Fruit fly (Drosophila melanogaster) whole organism, embryonic: ENCODE measurements around the gene CG14043.

Source experiments
- Abd-B ChIP-seq: fragments of 200-800 bp; sonication (Bioruptor generic); optimal IDR thresholded peaks from 2 replicates; lab custom pipeline; 2018; ENCODE audit warnings: missing biosample characterization, mild to moderate bottlenecking, missing genetic modification characterization, moderate library complexity
- Aef1 ChIP-seq: fragments of 200-800 bp; sonication (Bioruptor generic); IDR thresholded peaks from 3 replicates; pipeline ENCODE4 v1.3.6; 2022; ENCODE audit warnings: missing biosample characterization, missing genetic modification characterization
- Bgb ChIP-seq: fragments of 200-800 bp; sonication (Bioruptor generic); IDR thresholded peaks from 2 replicates; pipeline ENCODE4 v1.3.6; 2022; ENCODE audit warnings: missing biosample characterization, missing genetic modification characterization; ENCODE audit not compliant: partially characterized antibody
- CG10462 ChIP-seq: fragments of 200-800 bp; sonication (Bioruptor generic); optimal IDR thresholded peaks from 2 replicates; lab custom pipeline; 2016; ENCODE audit warnings: missing biosample characterization, missing genetic modification characterization
- CG1233 ChIP-seq: fragments of 200-800 bp; sonication (Bioruptor generic); optimal IDR thresholded peaks from 4 replicates; lab custom pipeline; 2018; ENCODE audit warnings: missing biosample characterization, mild to moderate bottlenecking, missing genetic modification characterization
- CG14860 ChIP-seq: fragments of 200-800 bp; sonication (Bioruptor generic); IDR thresholded peaks from 3 replicates; pipeline ENCODE4 v1.3.6; 2022; ENCODE audit warnings: missing biosample characterization, missing genetic modification characterization; ENCODE audit not compliant: partially characterized antibody
- CG15269 ChIP-seq: fragments of 200-800 bp; sonication (Bioruptor generic); optimal IDR thresholded peaks from 2 replicates; lab custom pipeline; 2018; ENCODE audit warnings: missing biosample characterization, mild to moderate bottlenecking, missing genetic modification characterization, moderate library complexity
- CG15514 ChIP-seq: fragments of 200-800 bp; sonication (Bioruptor generic); optimal IDR thresholded peaks from 3 replicates; lab custom pipeline; 2017; ENCODE audit warnings: missing biosample characterization, missing genetic modification characterization, mild to moderate bottlenecking, moderate library complexity, missing genetic modification reagents
- CG17361 ChIP-seq: fragments of 200-800 bp; sonication (Bioruptor generic); IDR thresholded peaks from 3 replicates; pipeline ENCODE4 v1.3.6; 2022; ENCODE audit warnings: missing biosample characterization, missing genetic modification characterization
- CG17912 ChIP-seq: fragments of 200-800 bp; sonication (Bioruptor generic); optimal IDR thresholded peaks from 2 replicates; lab custom pipeline; 2018; ENCODE audit warnings: missing biosample characterization, mild to moderate bottlenecking, missing genetic modification characterization
- CG2199 ChIP-seq: fragments of 200-800 bp; sonication (Bioruptor generic); IDR thresholded peaks from 3 replicates; pipeline ENCODE4 v1.3.6; 2022; ENCODE audit warnings: missing biosample characterization, missing genetic modification characterization
- CG2889 ChIP-seq: fragments of 200-800 bp; sonication (Bioruptor generic); IDR thresholded peaks from 3 replicates; pipeline ENCODE4 v1.3.6; 2022; ENCODE audit warnings: missing biosample characterization, missing genetic modification characterization
- CG31365 ChIP-seq: fragments of 200-800 bp; sonication (Bioruptor generic); optimal IDR thresholded peaks from 2 replicates; lab custom pipeline; 2018; ENCODE audit warnings: missing biosample characterization, mild to moderate bottlenecking, missing genetic modification characterization
- CG32532 ChIP-seq: fragments of 200-800 bp; sonication (Bioruptor generic); IDR thresholded peaks from 2 replicates; pipeline ENCODE4 v1.3.6; 2022; ENCODE audit warnings: missing biosample characterization, missing genetic modification characterization
- CG4360 ChIP-seq: fragments of 200-800 bp; sonication (Bioruptor generic); IDR thresholded peaks from 2 replicates; pipeline ENCODE4 v1.3.6; 2022; ENCODE audit warnings: missing biosample characterization, missing genetic modification characterization
- CG4707 ChIP-seq: fragments of 200-800 bp; sonication (Bioruptor generic); optimal IDR thresholded peaks from 2 replicates; lab custom pipeline; 2018; ENCODE audit warnings: missing biosample characterization, mild to moderate bottlenecking, missing genetic modification characterization, moderate library complexity
- CG6813 ChIP-seq: fragments of 200-800 bp; sonication (Bioruptor generic); optimal IDR thresholded peaks from 2 replicates; lab custom pipeline; 2017; ENCODE audit warnings: missing biosample characterization, missing genetic modification characterization, mild to moderate bottlenecking, moderate library complexity, missing genetic modification reagents
- CG7963 ChIP-seq: fragments of 200-800 bp; sonication (Bioruptor generic); IDR thresholded peaks from 3 replicates; pipeline ENCODE4 v1.3.6; 2022; ENCODE audit warnings: missing biosample characterization, missing genetic modification characterization; ENCODE audit not compliant: partially characterized antibody
- CG9437 ChIP-seq: fragments of 200-800 bp; sonication (Bioruptor generic); optimal IDR thresholded peaks from 2 replicates; lab custom pipeline; 2018; ENCODE audit warnings: missing biosample characterization, mild to moderate bottlenecking, missing genetic modification characterization
- CG9817 ChIP-seq: fragments of 200-800 bp; sonication (Bioruptor generic); optimal IDR thresholded peaks from 2 replicates; lab custom pipeline; 2018; ENCODE audit warnings: missing biosample characterization, mild to moderate bottlenecking, missing genetic modification characterization, moderate library complexity
- Dad ChIP-seq: fragments of 200-800 bp; sonication (Bioruptor generic); optimal IDR thresholded peaks from 3 replicates; lab custom pipeline; 2016; ENCODE audit warnings: missing biosample characterization, missing genetic modification characterization
- Eip74EF ChIP-seq, 2 experiments: fragments of 200-800 bp in 1 of 2; fragments of >200 bp in 1 of 2; sonication (Bioruptor generic) in 1 of 2; optimal IDR thresholded peaks; 2 replicates each; lab custom pipeline; 2017 to 2019; ENCODE audit warnings: missing biosample characterization in 2 of 2, missing genetic modification characterization in 2 of 2, mild to moderate bottlenecking in 1 of 2, moderate library complexity in 1 of 2
- HHEX ChIP-seq: fragments of 200-800 bp; sonication (Bioruptor generic); optimal IDR thresholded peaks from 3 replicates; lab custom pipeline; 2017; ENCODE audit warnings: missing biosample characterization, mild to moderate bottlenecking, missing genetic modification characterization, missing genetic modification reagents
- Hr3 ChIP-seq: fragments of 200-800 bp; sonication (Bioruptor generic); optimal IDR thresholded peaks from 3 replicates; lab custom pipeline; 2016; ENCODE audit warnings: missing biosample characterization, missing genetic modification characterization
- Hsf ChIP-seq: fragments of 200-800 bp; sonication (Bioruptor generic); optimal IDR thresholded peaks from 3 replicates; lab custom pipeline; 2016; ENCODE audit warnings: missing biosample characterization, missing genetic modification characterization
- MTF-1 ChIP-seq: fragments of 200-800 bp; sonication (Bioruptor generic); optimal IDR thresholded peaks from 2 replicates; lab custom pipeline; 2018; ENCODE audit warnings: missing biosample characterization, mild to moderate bottlenecking, missing genetic modification characterization, borderline replicate concordance
- Myb ChIP-seq: fragments of 200-800 bp; sonication (Bioruptor generic); optimal IDR thresholded peaks from 2 replicates; lab custom pipeline; 2016; ENCODE audit warnings: missing biosample characterization, missing genetic modification characterization
- Rfx ChIP-seq: fragments of 200-800 bp; sonication (Bioruptor generic); IDR thresholded peaks from 2 replicates; pipeline ENCODE4 v1.3.6; 2022; ENCODE audit warnings: missing biosample characterization, missing genetic modification characterization
- Side ChIP-seq: fragments of 200-800 bp; sonication (Bioruptor generic); optimal IDR thresholded peaks from 2 replicates; lab custom pipeline; 2016; ENCODE audit warnings: missing biosample characterization, missing genetic modification characterization
- Six4 ChIP-seq: fragments of 200-800 bp; sonication (Bioruptor generic); optimal IDR thresholded peaks from 2 replicates; lab custom pipeline; 2016; ENCODE audit warnings: missing biosample characterization, missing genetic modification characterization
- Taf1 ChIP-seq: fragments of 200-800 bp; sonication (Bioruptor generic); IDR thresholded peaks from 2 replicates; pipeline ENCODE4 v1.3.6; 2022; ENCODE audit warnings: missing biosample characterization, missing genetic modification characterization
- Tbp ChIP-seq: fragments of >200 bp; optimal IDR thresholded peaks from 2 replicates; lab custom pipeline; 2018; ENCODE audit warnings: missing biosample characterization, missing genetic modification characterization
- Trl ChIP-seq, 3 experiments: fragments of >200 bp in 2 of 3; fragments of 200-800 bp in 1 of 3; sonication (Bioruptor generic) in 1 of 3; optimal IDR thresholded peaks; 2 replicates in 1 of 3; 3 replicates in 2 of 3; lab custom pipeline; 2016 to 2017; ENCODE audit warnings: missing biosample characterization in 1 of 3, missing genetic modification characterization in 1 of 3
- ato ChIP-seq: fragments of 200-800 bp; sonication (Bioruptor generic); IDR thresholded peaks from 2 replicates; pipeline ENCODE4 v1.3.6; 2022; ENCODE audit warnings: missing biosample characterization, missing genetic modification characterization; ENCODE audit not compliant: partially characterized antibody
- bab2 ChIP-seq: fragments of 200-800 bp; sonication (Bioruptor generic); optimal IDR thresholded peaks from 2 replicates; lab custom pipeline; 2016; ENCODE audit warnings: missing biosample characterization, missing genetic modification characterization
- dmrt99B ChIP-seq: fragments of 200-800 bp; sonication (Bioruptor generic); optimal IDR thresholded peaks from 2 replicates; lab custom pipeline; 2018; ENCODE audit warnings: missing biosample characterization, mild to moderate bottlenecking, missing genetic modification characterization, moderate library complexity
- exex ChIP-seq: fragments of 200-800 bp; sonication (Bioruptor generic); optimal IDR thresholded peaks from 4 replicates; lab custom pipeline; 2018; ENCODE audit warnings: missing biosample characterization, mild to moderate bottlenecking, missing genetic modification characterization, moderate library complexity
- fd64A ChIP-seq: fragments of 200-800 bp; sonication (Bioruptor generic); optimal IDR thresholded peaks from 3 replicates; lab custom pipeline; 2018; ENCODE audit warnings: missing biosample characterization, mild to moderate bottlenecking, missing genetic modification characterization
- fru ChIP-seq: fragments of >200 bp; optimal IDR thresholded peaks from 2 replicates; lab custom pipeline; 2017
- gsb ChIP-seq: fragments of 200-800 bp; sonication (Bioruptor generic); IDR thresholded peaks from 2 replicates; pipeline ENCODE4 v1.3.6; 2022; ENCODE audit warnings: missing biosample characterization, missing genetic modification characterization
- pnt ChIP-seq: fragments of 200-800 bp; sonication (Bioruptor generic); optimal IDR thresholded peaks from 3 replicates; lab custom pipeline; 2016; ENCODE audit warnings: missing biosample characterization, missing genetic modification characterization
- ranshi ChIP-seq: fragments of 200-800 bp; sonication (Bioruptor generic); IDR thresholded peaks from 2 replicates; pipeline ENCODE4 v1.3.6; 2022; ENCODE audit warnings: missing biosample characterization, missing genetic modification characterization
- rib ChIP-seq: fragments of 200-800 bp; sonication (Bioruptor generic); IDR thresholded peaks from 2 replicates; pipeline ENCODE4 v1.3.6; 2022; ENCODE audit warnings: missing biosample characterization, missing genetic modification characterization
- sisA ChIP-seq: fragments of 200-800 bp; sonication (Bioruptor generic); IDR thresholded peaks from 2 replicates; pipeline ENCODE4 v1.3.6; 2022; ENCODE audit warnings: missing biosample characterization, missing genetic modification characterization
- sna ChIP-seq: fragments of 200-800 bp; sonication (Bioruptor generic); IDR thresholded peaks from 2 replicates; pipeline ENCODE4 v1.3.6; 2022; ENCODE audit warnings: missing biosample characterization, missing genetic modification characterization; ENCODE audit not compliant: partially characterized antibody
- tap ChIP-seq: fragments of 200-800 bp; optimal IDR thresholded peaks from 3 replicates; lab custom pipeline; 2019; ENCODE audit warnings: missing biosample characterization, mild to moderate bottlenecking, missing genetic modification characterization, moderate library complexity
- tgo ChIP-seq: fragments of 200-800 bp; sonication (Bioruptor generic); IDR thresholded peaks from 3 replicates; pipeline ENCODE4 v1.3.6; 2022; ENCODE audit warnings: missing biosample characterization, missing genetic modification characterization
- twi ChIP-seq: fragments of 200-800 bp; optimal IDR thresholded peaks from 2 replicates; lab custom pipeline; 2019; ENCODE audit warnings: missing biosample characterization, mild to moderate bottlenecking, missing genetic modification characterization, moderate library complexity
- vfl ChIP-seq: fragments of 200-800 bp; sonication (Bioruptor generic); optimal IDR thresholded peaks from 2 replicates; lab custom pipeline; 2016; ENCODE audit warnings: missing biosample characterization, missing genetic modification characterization

The CG14043 gene

dm6 chr2L:5000287-5000871 lies 28.9 kb downstream of the CG14043 start (continued):
- TF ChIP-seq CG31365 (tag; lab: Kevin White, UChicago) (peak; percentile 32), Bgb (no peak), Aef1 (GFP tag; lab: Robert Waterston, UW) (peak; percentile 59), CG9437 (GFP tag; lab: Kevin White, UChicago) (peak; percentile 81), CG14860 (GFP tag; lab: Robert Waterston, UW) (no peak), tgo (GFP tag; lab: Robert Waterston, UW) (peak; percentile 75), CG1233 (peak; percentile 86), Tbp (no peak), dmrt99B (tag; lab: Kevin White, UChicago) (peak; percentile 86), CG4360 (GFP tag; lab: Robert Waterston, UW) (0 out of 2 replicates have a peak, but pooled peaks have one; percentile 32), twi (tag; lab: Kevin White, UChicago) (peak; percentile 89), CG10462 (GFP tag; lab: Kevin White, UChicago) (peak; percentile 69), Abd-B (GFP tag; lab: Kevin White, UChicago) (peak; percentile 68), CG2889 (GFP tag; lab: Robert Waterston, UW) (peak; percentile 68; the same call in 2 of the 3 replicates), bab2 (peak; percentile 48), Trl (optimal IDR thresholded peaks at IDR 0.05; lab: Kevin White, UChicago) (no peak), Trl (GFP tag; optimal IDR thresholded peaks at IDR 0.05; lab: Kevin White, UChicago) (peak; percentile 26), CG17912 (GFP tag; lab: Kevin White, UChicago) (no peak), CG6813 (GFP tag; lab: Kevin White, UChicago) (peak; percentile 73), sisA (GFP tag; lab: Robert Waterston, UW) (peak; percentile 82), vfl (peak; percentile 87), Hsf (GFP tag; lab: Kevin White, UChicago) (peak; percentile 74), Eip74EF (GFP tag; optimal IDR thresholded peaks at IDR 0.05; lab: Kevin White, UChicago) (peak in 1 of 2 experiments; percentile 75), rib (peak; percentile 25; the same call in 1 of the 2 replicates), Myb (peak; percentile 54), CG15269 (tag; lab: Kevin White, UChicago) (peak; percentile 84), Rfx (GFP tag; lab: Robert Waterston, UW) (peak; percentile 81), CG9817 (tag; lab: Kevin White, UChicago) (peak; percentile 72), Hr3 (peak; percentile 68), CG7963 (GFP tag; lab: Robert Waterston, UW) (no peak), MTF-1 (GFP tag; lab: Kevin White, UChicago) (peak; percentile 28), HHEX (peak; percentile 85), CG17361 (GFP tag; lab: Robert Waterston, UW) (peak; percentile 84), fd64A (GFP tag; lab: Kevin White, UChicago) (no peak), pnt (peak; percentile 73), ranshi (peak; percentile 72; the same call in 1 of the 2 replicates), CG4707 (GFP tag; lab: Kevin White, UChicago) (peak; percentile 69), sna (GFP tag; lab: Robert Waterston, UW) (no peak), Taf1 (GFP tag; lab: Robert Waterston, UW) (peak; percentile 71), CG32532 (GFP tag; lab: Robert Waterston, UW) (peak; percentile 84), exex (peak; percentile 33), tap (peak; percentile 75), Six4 (GFP tag; lab: Kevin White, UChicago) (peak; percentile 71), Dad (GFP tag; lab: Kevin White, UChicago) (peak; percentile 53), Side (GFP tag; lab: Kevin White, UChicago) (peak; percentile 81), gsb (GFP tag; lab: Robert Waterston, UW) (peak; percentile 52; the same call in 1 of the 2 replicates), CG2199 (GFP tag; lab: Robert Waterston, UW) (peak; percentile 7; the same call in 1 of the 3 replicates), fru (lab: Kevin White, UChicago) (no peak), CG15514 (GFP tag; lab: Kevin White, UChicago) (peak; percentile 67), ato (GFP tag; lab: Robert Waterston, UW) (no peak)
